Worm (Caenorhabditis elegans): Measurements from ENCODE around the gene prdx-6.
A peak's percentile ranks its signal among the peaks of the same experiment; 100 is the strongest.

prdx-6 gene

ce11 chrIV:186110-186509, 32.2 kb upstream of the prdx-6 start:
- TF ChIP-seq lin-15B (tag; optimal IDR thresholded peaks at IDR 0.05) (peak; percentile 3), unc-62 (GFP tag; optimal IDR thresholded peaks at IDR 0.05) (no peak)

DNA sequence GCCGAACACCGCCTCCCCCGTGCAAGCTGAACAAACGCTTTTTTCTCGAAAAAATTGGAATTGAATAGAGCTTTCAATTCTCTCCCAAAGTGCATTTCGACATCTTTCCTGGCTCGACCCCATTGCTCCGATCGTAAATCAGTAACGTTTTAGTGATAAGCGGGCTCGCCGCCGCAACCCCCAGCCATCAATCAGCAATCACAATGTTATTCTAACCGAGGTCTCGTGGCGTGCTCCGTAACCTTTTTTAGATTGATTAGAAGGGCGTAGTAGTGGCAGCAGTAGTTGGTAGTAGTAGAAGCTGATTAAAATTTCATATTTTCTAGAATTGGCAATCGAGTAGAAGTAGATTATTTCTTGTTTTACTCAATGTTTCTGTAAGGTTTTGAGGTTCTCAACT, 31.0 kb upstream of the prdx-6 start:
- TF ChIP-seq ZK546.5 (tag; optimal IDR thresholded peaks at IDR 0.05) (no peak), elt-2 (tag; optimal IDR thresholded peaks at IDR 0.05) (peak; percentile 53), unc-39 (tag; optimal IDR thresholded peaks at IDR 0.05) (no peak)

ce11 chrIV:189087-189486, 29.3 kb upstream of the prdx-6 start:
- no peak for TF ChIP-seq mdl-1 (tag; optimal IDR thresholded peaks at IDR 0.05)
- TF ChIP-seq zag-1 (tag; optimal IDR thresholded peaks at IDR 0.05) = no peak
- no peak for TF ChIP-seq lsy-12 (tag; optimal IDR thresholded peaks at IDR 0.05)
- no peak for TF ChIP-seq ceh-9 (tag; optimal IDR thresholded peaks at IDR 0.05)
- peak; percentile 50 for TF ChIP-seq pha-4 (tag; optimal IDR thresholded peaks at IDR 0.05)
- no peak for TF ChIP-seq snpc-4 (tag; optimal IDR thresholded peaks at IDR 0.05)
- no peak for TF ChIP-seq unc-39 (tag; optimal IDR thresholded peaks at IDR 0.05)
- no peak for TF ChIP-seq ceh-28 (tag; optimal IDR thresholded peaks at IDR 0.05)
- no peak for TF ChIP-seq fos-1 (tag; optimal IDR thresholded peaks at IDR 0.05)
- TF ChIP-seq eor-1 (tag; optimal IDR thresholded peaks at IDR 0.05) = no peak
- no peak for TF ChIP-seq skn-1 (tag; optimal IDR thresholded peaks at IDR 0.05)
- peak; percentile 37 for TF ChIP-seq elt-2 (tag; optimal IDR thresholded peaks at IDR 0.05)
- TF ChIP-seq sea-2 (GFP tag; optimal IDR thresholded peaks at IDR 0.05) = no peak

ce11 chrIV:192046-192445, 26.3 kb upstream of the prdx-6 start, which contains the start of gene Y38C1AA.12:
TSS of gene Y38C1AA.12 (plus strand) at chrIV:192256.
- TF ChIP-seq mml-1 (tag; optimal IDR thresholded peaks at IDR 0.05) = no peak
- TF ChIP-seq ztf-4 (tag; optimal IDR thresholded peaks at IDR 0.05) = no peak
- peak; percentile 95 for TF ChIP-seq pha-4 (tag; optimal IDR thresholded peaks at IDR 0.05)
- TF ChIP-seq elt-1 (tag; optimal IDR thresholded peaks at IDR 0.05) = no peak
- TF ChIP-seq nhr-25 (tag; optimal IDR thresholded peaks at IDR 0.05) = peak; percentile 53
- TF ChIP-seq lin-15B (tag; optimal IDR thresholded peaks at IDR 0.05) = peak; percentile 90
- TF ChIP-seq snpc-4 (tag; optimal IDR thresholded peaks at IDR 0.05) = peak; percentile 86
- TF ChIP-seq hmg-11 (tag; optimal IDR thresholded peaks at IDR 0.05) = peak; percentile 64
- TF ChIP-seq ama-1 (optimal IDR thresholded peaks at IDR 0.05) = no peak
- no peak for TF ChIP-seq egl-5 (tag; optimal IDR thresholded peaks at IDR 0.05)
- TF ChIP-seq lsy-12 (tag; optimal IDR thresholded peaks at IDR 0.05) = peak; percentile 65
- no peak for TF ChIP-seq nhr-76 (tag; optimal IDR thresholded peaks at IDR 0.05)
- TF ChIP-seq nhr-11 (tag; optimal IDR thresholded peaks at IDR 0.05) = no peak
- TF ChIP-seq nhr-43 (tag; optimal IDR thresholded peaks at IDR 0.05; ENCODE audit: poor library complexity, severe bottlenecking) = peak; percentile 94
- no peak for TF ChIP-seq aly-2 (tag; optimal IDR thresholded peaks at IDR 0.05)
- TF ChIP-seq ZK546.5 (tag; optimal IDR thresholded peaks at IDR 0.05) = no peak
- no peak for TF ChIP-seq fos-1 (tag; optimal IDR thresholded peaks at IDR 0.05)
- no peak for TF ChIP-seq nhr-28 (tag; optimal IDR thresholded peaks at IDR 0.05)
- no peak for TF ChIP-seq egl-27 (tag; optimal IDR thresholded peaks at IDR 0.05)
- TF ChIP-seq nhr-237 (tag; optimal IDR thresholded peaks at IDR 0.05) = no peak
- TF ChIP-seq unc-62 (GFP tag; optimal IDR thresholded peaks at IDR 0.05) = no peak
- no peak for TF ChIP-seq ztf-11 (tag; optimal IDR thresholded peaks at IDR 0.05)
- TF ChIP-seq ceh-16 (tag; optimal IDR thresholded peaks at IDR 0.05) = no peak
- no peak for TF ChIP-seq nhr-12 (tag; optimal IDR thresholded peaks at IDR 0.05)
- no peak for TF ChIP-seq zag-1 (tag; optimal IDR thresholded peaks at IDR 0.05)
- peak; percentile 32 for TF ChIP-seq tbx-2 (tag; optimal IDR thresholded peaks at IDR 0.05)
- TF ChIP-seq R02D3.7 (tag; optimal IDR thresholded peaks at IDR 0.05) = peak; percentile 33
- peak; percentile 25 for TF ChIP-seq nhr-77 (tag; optimal IDR thresholded peaks at IDR 0.05)
- TF ChIP-seq jun-1 (tag; optimal IDR thresholded peaks at IDR 0.05) = no peak
- TF ChIP-seq eor-1 (tag; optimal IDR thresholded peaks at IDR 0.05) = peak in 1 of 2 experiments; percentile 36
- TF ChIP-seq lin-39 (tag; optimal IDR thresholded peaks at IDR 0.05) = peak; percentile 64
- TF ChIP-seq ceh-82 (tag; optimal IDR thresholded peaks at IDR 0.05) = no peak
- TF ChIP-seq elt-2 (tag; optimal IDR thresholded peaks at IDR 0.05) = peak; percentile 33
- TF ChIP-seq nhr-23 (tag; optimal IDR thresholded peaks at IDR 0.05) = peak; percentile 85
- peak; percentile 74 for TF ChIP-seq nfya-1 (tag; optimal IDR thresholded peaks at IDR 0.05; ENCODE audit: insufficient read depth)
- peak; percentile 5 for TF ChIP-seq pqm-1 (tag; optimal IDR thresholded peaks at IDR 0.05)
- no peak for TF ChIP-seq ceh-28 (tag; optimal IDR thresholded peaks at IDR 0.05)
- TF ChIP-seq ceh-9 (tag; optimal IDR thresholded peaks at IDR 0.05) = no peak
- TF ChIP-seq elt-3 (tag; optimal IDR thresholded peaks at IDR 0.05) = no peak

Measured in whole organism, L3 larva.